Worm (Caenorhabditis elegans): ENCODE measurements around the gene C05E11.2.

C05E11.2 gene

DNA sequence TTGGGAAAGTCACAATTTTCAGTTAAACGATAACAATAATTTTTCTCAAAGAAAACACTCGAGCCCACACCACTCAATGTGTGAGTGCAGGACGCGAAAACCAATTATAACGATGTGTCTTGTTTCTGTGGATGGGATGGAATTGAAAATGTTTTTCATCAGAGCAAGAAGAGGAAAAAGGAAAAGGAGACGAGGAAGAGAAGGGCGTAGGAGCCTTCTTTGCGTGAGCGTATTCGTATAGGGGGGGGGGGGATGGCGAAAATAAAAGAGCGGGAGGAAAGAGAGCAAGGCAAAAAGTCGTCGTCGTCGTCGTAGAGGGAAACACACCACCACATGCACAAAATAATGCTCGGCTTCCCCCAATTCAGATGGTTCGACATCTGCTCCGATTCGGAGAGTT lies 33.3 kb downstream of the C05E11.2 start (continued):
- TF ChIP-seq unc-62 (GFP tag; optimal IDR thresholded peaks at IDR 0.05) (no peak), sup-37 (GFP tag; optimal IDR thresholded peaks at IDR 0.05) (no peak), dpl-1 (GFP tag; optimal IDR thresholded peaks at IDR 0.05) (no peak), lir-3 (tag; optimal IDR thresholded peaks at IDR 0.05; ENCODE audit: poor library complexity) (no peak), nhr-71 (tag; optimal IDR thresholded peaks at IDR 0.05) (no peak), zip-4 (GFP tag; optimal IDR thresholded peaks at IDR 0.05) (no peak), jun-1 (tag; optimal IDR thresholded peaks at IDR 0.05) (no peak), unc-130 (tag; optimal IDR thresholded peaks at IDR 0.05) (no peak), lin-35 (GFP tag; optimal IDR thresholded peaks at IDR 0.05) (no peak), fkh-4 (tag; optimal IDR thresholded peaks at IDR 0.05; ENCODE audit: borderline replicate concordance) (no peak), nhr-11 (tag; optimal IDR thresholded peaks at IDR 0.05) (no peak), nhr-237 (tag; optimal IDR thresholded peaks at IDR 0.05) (no peak)

DNA sequence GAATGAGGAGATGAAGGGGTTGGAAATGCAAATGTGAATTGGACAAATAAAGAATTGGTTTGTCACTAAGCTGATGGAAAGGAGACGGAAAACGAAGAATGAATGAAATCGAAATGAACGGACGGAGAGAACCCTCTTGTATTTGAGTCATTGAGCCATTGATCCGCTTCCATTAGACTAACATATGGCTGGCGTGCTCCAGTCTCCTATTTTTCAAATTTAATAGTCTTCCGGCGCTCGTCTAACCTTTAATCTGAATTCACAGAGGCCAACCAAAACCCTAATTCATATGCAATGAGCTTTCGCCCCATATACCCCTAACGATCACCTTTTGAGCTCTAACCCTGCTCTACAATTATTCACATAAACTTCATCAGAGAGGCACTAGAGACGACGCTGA lies 35.3 kb downstream of the C05E11.2 start, which contains the start of gene C46C11.3:
C46C11.3 (plus strand) TSS at position 301 of the 400 bp plus-strand sequence.
- TF ChIP-seq nhr-11 (tag; optimal IDR thresholded peaks at IDR 0.05): no peak
- TF ChIP-seq fkh-8 (tag; optimal IDR thresholded peaks at IDR 0.05): peak; percentile 24
- TF ChIP-seq unc-30 (tag; optimal IDR thresholded peaks at IDR 0.05): no peak

DNA sequence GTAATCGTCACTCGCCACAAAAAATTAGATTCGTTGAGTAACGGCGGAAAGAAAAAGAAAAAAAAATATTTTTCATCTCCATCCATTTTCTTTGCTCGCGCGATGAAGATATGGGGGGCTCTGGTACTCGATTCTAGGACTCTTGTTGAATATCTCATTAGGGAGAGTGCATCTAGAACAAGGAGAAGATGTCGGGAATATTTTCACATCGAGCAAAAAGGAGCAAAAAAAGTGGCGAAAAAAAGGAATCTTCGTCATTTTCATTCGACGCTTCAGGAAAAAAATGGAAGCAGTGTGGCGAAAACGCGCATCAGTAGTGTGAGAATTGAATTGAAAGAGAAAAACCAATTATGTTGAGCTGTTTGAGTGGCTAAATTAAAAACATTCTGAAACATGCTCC lies 37.0 kb downstream of the C05E11.2 start:
- TF ChIP-seq fkh-8 (tag; optimal IDR thresholded peaks at IDR 0.05) (no peak), fkh-10 (GFP tag; optimal IDR thresholded peaks at IDR 0.05) (peak; percentile 39), efl-1 (optimal IDR thresholded peaks at IDR 0.05) (no peak), efl-1 (GFP tag; optimal IDR thresholded peaks at IDR 0.05 in 1 of 2) (peak in 1 of 2 experiments; percentile 80), zip-4 (GFP tag; optimal IDR thresholded peaks at IDR 0.05) (no peak), nhr-237 (tag; optimal IDR thresholded peaks at IDR 0.05) (no peak), xbp-1 (tag; optimal IDR thresholded peaks at IDR 0.05) (no peak), swsn-7 (tag; optimal IDR thresholded peaks at IDR 0.05) (no peak), lin-14 (GFP tag; optimal IDR thresholded peaks at IDR 0.05) (peak; percentile 62), unc-130 (tag; optimal IDR thresholded peaks at IDR 0.05) (no peak), snu-23 (GFP tag; optimal IDR thresholded peaks at IDR 0.05) (no peak), ama-1 (optimal IDR thresholded peaks at IDR 0.05) (no peak), sptf-1 (tag; optimal IDR thresholded peaks at IDR 0.05) (no peak), sox-4 (tag; optimal IDR thresholded peaks at IDR 0.05) (no peak)

DNA sequence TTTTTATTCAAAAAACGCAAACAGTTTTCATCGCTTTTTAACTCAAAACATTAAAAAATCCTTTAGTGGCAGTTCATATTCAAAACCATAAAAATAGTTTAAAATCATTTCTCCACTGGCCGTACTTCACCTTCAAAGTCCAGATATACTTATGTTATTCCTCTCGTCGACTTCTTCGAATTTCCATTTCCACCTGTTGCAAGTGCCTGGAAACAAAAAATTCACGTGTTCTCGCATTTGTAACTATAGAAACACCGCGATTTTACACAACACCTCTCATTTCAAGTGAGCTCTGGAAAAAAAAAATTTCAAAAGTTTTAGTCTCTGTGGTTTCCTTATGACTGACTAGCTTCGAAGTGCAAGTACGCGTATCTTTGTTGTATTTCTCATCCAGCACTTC lies 38.4 kb downstream of the C05E11.2 start:
- TF ChIP-seq hlh-4 (tag; optimal IDR thresholded peaks at IDR 0.05) (peak; percentile 92), unc-98 (GFP tag; IDR thresholded peaks at IDR 0.05) (no peak), C16A3.4 (tag; optimal IDR thresholded peaks at IDR 0.05) (no peak), fkh-8 (tag; optimal IDR thresholded peaks at IDR 0.05) (peak; percentile 41), tlp-1 (tag; optimal IDR thresholded peaks at IDR 0.05) (no peak), F16B12.6 (tag; optimal IDR thresholded peaks at IDR 0.05) (no peak), blmp-1 (tag; optimal IDR thresholded peaks at IDR 0.05) (no peak), nhr-71 (tag; optimal IDR thresholded peaks at IDR 0.05) (peak; percentile 11)

DNA sequence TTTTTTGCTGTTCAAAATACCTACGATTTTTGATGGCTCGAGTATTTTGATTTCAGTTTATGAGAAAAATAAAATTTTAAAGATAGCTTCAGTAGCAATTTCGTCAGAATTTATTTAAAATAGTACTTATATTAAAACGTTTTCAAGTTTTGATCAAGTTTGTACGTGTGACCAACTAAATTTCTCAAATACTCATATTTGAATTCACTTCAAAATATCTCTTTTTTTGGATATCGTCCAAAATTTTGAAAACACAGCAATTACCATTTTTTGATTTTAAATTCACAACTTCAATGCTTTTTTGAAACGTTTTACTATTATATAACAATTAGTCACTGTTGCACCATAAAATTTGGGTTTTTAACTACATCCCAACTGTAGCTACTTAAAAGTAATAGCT lies 40.2 kb downstream of the C05E11.2 start:
- TF ChIP-seq efl-3 (GFP tag; optimal IDR thresholded peaks at IDR 0.05) (no peak), lsy-2 (tag; optimal IDR thresholded peaks at IDR 0.05) (no peak), lin-35 (GFP tag; optimal IDR thresholded peaks at IDR 0.05) (no peak), nhr-28 (tag; optimal IDR thresholded peaks at IDR 0.05) (no peak), nhr-11 (tag; optimal IDR thresholded peaks at IDR 0.05) (no peak), ets-5 (GFP tag; IDR thresholded peaks at IDR 0.05) (no peak), nhr-77 (tag; optimal IDR thresholded peaks at IDR 0.05) (no peak), nhr-12 (tag; optimal IDR thresholded peaks at IDR 0.05) (no peak), pqm-1 (tag; optimal IDR thresholded peaks at IDR 0.05) (no peak), hlh-4 (tag; optimal IDR thresholded peaks at IDR 0.05) (no peak), skn-1 (tag; optimal IDR thresholded peaks at IDR 0.05) (no peak), mdl-1 (tag; optimal IDR thresholded peaks at IDR 0.05) (no peak), lir-3 (tag; optimal IDR thresholded peaks at IDR 0.05; ENCODE audit: poor library complexity) (no peak), lin-14 (GFP tag; optimal IDR thresholded peaks at IDR 0.05) (no peak)

All from whole organism, L1 larva.